Worm (Caenorhabditis elegans): Measurements from ENCODE around the gene nhr-126.

DNA sequence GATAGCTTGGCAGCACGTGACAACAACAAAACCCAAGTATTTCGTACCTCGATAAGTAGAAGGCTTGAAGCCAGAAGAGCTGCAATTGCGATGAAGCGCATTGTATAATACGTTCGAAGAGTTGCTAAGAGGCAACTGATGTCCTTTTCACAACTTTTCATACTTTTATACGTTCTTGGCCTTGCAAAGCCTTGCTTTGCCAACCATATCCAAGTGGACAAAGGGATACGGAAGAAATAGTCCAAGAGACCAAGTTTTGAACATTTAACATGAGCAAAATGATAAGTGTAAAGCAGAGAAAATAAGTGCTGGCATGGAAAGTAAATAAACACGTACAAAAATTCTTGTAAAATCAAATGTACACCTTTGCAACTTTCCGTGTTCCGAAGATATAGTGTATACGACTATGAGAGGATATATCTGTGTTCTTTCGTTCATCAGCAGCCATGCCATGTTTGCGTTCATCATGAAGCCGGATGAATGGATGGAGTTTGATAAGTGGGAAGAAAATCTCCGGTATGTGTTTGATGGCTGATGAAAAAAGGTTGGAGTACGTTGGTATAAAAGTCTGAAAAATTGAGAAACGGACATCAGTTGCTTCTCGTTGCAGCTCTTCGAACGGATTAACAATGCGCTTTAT is 45.5 kb downstream of the nhr-126 start, which contains the start of the genes Y5H2A.4 and abu-4:
- TF ChIP-seq dpl-1 (GFP tag; optimal IDR thresholded peaks at IDR 0.05) (no peak), zag-1 (tag; optimal IDR thresholded peaks at IDR 0.05) (no peak), nhr-77 (tag; optimal IDR thresholded peaks at IDR 0.05) (no peak), daf-19 (GFP tag; conservative IDR thresholded peaks at IDR 0.05) (no peak), ceh-82 (tag; optimal IDR thresholded peaks at IDR 0.05) (no peak), tag-97 (GFP tag; IDR thresholded peaks at IDR 0.05) (no peak), snpc-4 (tag; optimal IDR thresholded peaks at IDR 0.05) (no peak)

All from whole organism, L4 larva.